Fruit fly (Drosophila melanogaster): ENCODE measurements around the gene CG33969.

- TF ChIP-seq fd96Ca (GFP tag; IDR thresholded peaks at IDR 0.05), result no peak
- peak; percentile 18 for TF ChIP-seq EcR (GFP tag; optimal IDR thresholded peaks at IDR 0.05)
- TF ChIP-seq CG4496 (GFP tag; IDR thresholded peaks at IDR 0.05), result no peak
- no peak for TF ChIP-seq rn (GFP tag; IDR thresholded peaks at IDR 0.05)
- no peak for TF ChIP-seq CG17806 (tag; optimal IDR thresholded peaks at IDR 0.05)
- no peak for TF ChIP-seq CG13204 (GFP tag; optimal IDR thresholded peaks at IDR 0.05)
- no peak for TF ChIP-seq CG9948 (tag; optimal IDR thresholded peaks at IDR 0.05)
Measured at dm6 chr3L:20387038-20387842, 6.1 kb downstream of the CG33969 start.

Measured in whole organism, pupa.